Worm (Caenorhabditis elegans) whole organism, young adult: Measurements from ENCODE around the gene srg-58.

Experiments
- B0019.2 ChIP-seq: fragments of 200-800 bp; sonication (Bioruptor generic); conservative IDR thresholded peaks from 2 replicates; pipeline ENCODE4 v1.3.6; 2022; ENCODE audit warnings: missing genetic modification reagents, missing genetic modification characterization, missing compliant biosample characterization
- B0261.1 ChIP-seq: sonication (generic microtip); optimal IDR thresholded peaks from 2 replicates; lab custom pipeline; 2016; ENCODE audit warnings: mild to moderate bottlenecking, missing genetic modification characterization, moderate library complexity, missing compliant biosample characterization
- D2030.7 ChIP-seq: fragments of 200-800 bp; sonication (Bioruptor generic); IDR thresholded peaks from 2 replicates; pipeline ENCODE4 v1.3.6; 2022; ENCODE audit warnings: missing genetic modification reagents, missing genetic modification characterization, missing compliant biosample characterization
- F39B2.1 ChIP-seq: fragments of 200-800 bp; sonication (Bioruptor generic); IDR thresholded peaks from 2 replicates; pipeline ENCODE4 v1.3.6; 2022; ENCODE audit warnings: missing genetic modification reagents, missing genetic modification characterization, missing compliant biosample characterization
- K11D2.4 ChIP-seq: fragments of 200-800 bp; sonication (Bioruptor generic); IDR thresholded peaks from 2 replicates; pipeline ENCODE4 v1.3.6; 2022; ENCODE audit warnings: missing genetic modification reagents, missing genetic modification characterization, missing compliant biosample characterization
- Y53F4B.3 ChIP-seq: fragments of 200-800 bp; sonication (Bioruptor generic); IDR thresholded peaks from 2 replicates; pipeline ENCODE4 v1.3.6; 2022; ENCODE audit warnings: missing genetic modification reagents, missing genetic modification characterization, missing compliant biosample characterization
- ZK185.1 ChIP-seq: sonication (generic microtip); optimal IDR thresholded peaks from 2 replicates; lab custom pipeline; 2016; ENCODE audit warnings: mild to moderate bottlenecking, missing genetic modification characterization, missing compliant biosample characterization; ENCODE audit not compliant: poor library complexity, severe bottlenecking
- aptf-2 ChIP-seq: fragments of 200-800 bp; sonication (Bioruptor generic); conservative IDR thresholded peaks from 2 replicates; pipeline ENCODE4 v1.3.6; 2022; ENCODE audit warnings: missing genetic modification reagents, missing genetic modification characterization, missing compliant biosample characterization
- atf-7 ChIP-seq: sonication (generic microtip); optimal IDR thresholded peaks from 2 replicates; lab custom pipeline; 2017; ENCODE audit warnings: mild to moderate bottlenecking, missing genetic modification characterization, missing compliant biosample characterization
- attf-3 ChIP-seq: fragments of 200-800 bp; sonication (Bioruptor generic); conservative IDR thresholded peaks from 2 replicates; pipeline ENCODE4 v1.3.6; 2022; ENCODE audit warnings: missing genetic modification reagents, missing genetic modification characterization, missing compliant biosample characterization
- ceh-58 ChIP-seq: fragments of 200-800 bp; sonication (Bioruptor generic); IDR thresholded peaks from 2 replicates; pipeline ENCODE4 v1.3.6; 2022; ENCODE audit warnings: missing genetic modification characterization, missing compliant biosample characterization
- egrh-3 ChIP-seq: fragments of 200-800 bp; sonication (Bioruptor generic); IDR thresholded peaks from 2 replicates; pipeline ENCODE4 v1.3.6; 2022; ENCODE audit warnings: missing genetic modification reagents, missing genetic modification characterization, missing compliant biosample characterization
- fkh-3 ChIP-seq: sonication (generic microtip); optimal IDR thresholded peaks from 2 replicates; lab custom pipeline; 2016; ENCODE audit warnings: mild to moderate bottlenecking, missing genetic modification characterization, missing compliant biosample characterization
- gei-17 ChIP-seq: fragments of 200-800 bp; sonication (Bioruptor generic); optimal IDR thresholded peaks from 2 replicates; lab custom pipeline; 2018; ENCODE audit warnings: mild to moderate bottlenecking, missing genetic modification characterization, missing compliant biosample characterization
- hmg-1.2 ChIP-seq: fragments of 200-800 bp; sonication (Bioruptor generic); IDR thresholded peaks from 2 replicates; pipeline ENCODE4 v1.3.6; 2022; ENCODE audit warnings: missing genetic modification reagents, missing genetic modification characterization, missing compliant biosample characterization
- hrde-1 ChIP-seq: sonication (generic microtip); optimal IDR thresholded peaks from 2 replicates; lab custom pipeline; 2016; ENCODE audit warnings: missing genetic modification characterization, mild to moderate bottlenecking, missing compliant biosample characterization, moderate library complexity, missing genotype, missing genetic modification reagents, borderline replicate concordance
- hsf-1 ChIP-seq: fragments of 200-800 bp; sonication (Bioruptor generic); IDR thresholded peaks from 2 replicates; pipeline ENCODE4 v1.3.6; 2022; ENCODE audit warnings: missing genetic modification reagents, missing genetic modification characterization, missing compliant biosample characterization
- lin-26 ChIP-seq: fragments of 200-800 bp; sonication (Bioruptor generic); IDR thresholded peaks from 2 replicates; pipeline ENCODE4 v1.3.6; 2022; ENCODE audit warnings: missing genetic modification reagents, missing genetic modification characterization, missing compliant biosample characterization
- nhr-120 ChIP-seq: fragments of 200-800 bp; sonication (Bioruptor generic); IDR thresholded peaks from 2 replicates; pipeline ENCODE4 v1.3.6; 2022; ENCODE audit warnings: missing genetic modification characterization, missing compliant biosample characterization
- nhr-179 ChIP-seq: sonication (generic microtip); optimal IDR thresholded peaks from 2 replicates; lab custom pipeline; 2016; ENCODE audit warnings: mild to moderate bottlenecking, missing genetic modification characterization, missing compliant biosample characterization
- nhr-27 ChIP-seq: fragments of 200-800 bp; sonication (Bioruptor generic); optimal IDR thresholded peaks from 2 replicates; lab custom pipeline; 2018; ENCODE audit warnings: mild to moderate bottlenecking, missing genetic modification characterization, moderate library complexity, missing compliant biosample characterization
- pha-4 ChIP-seq: fragments of 150-350 bp; sonication (generic microtip); optimal IDR thresholded peaks from 2 replicates; lab custom pipeline; 2014; ENCODE audit warnings: missing biosample characterization, missing genetic modification reagents, missing genetic modification characterization
- rcor-1 ChIP-seq: fragments of 200-800 bp; sonication (Bioruptor generic); IDR thresholded peaks from 2 replicates; pipeline ENCODE4 v1.3.6; 2022; ENCODE audit warnings: missing genetic modification reagents, missing genetic modification characterization, missing compliant biosample characterization
- rpc-1 ChIP-seq, 2 experiments: fragments of 150-350 bp in 1 of 2; sonication (generic microtip) in 1 of 2; optimal IDR thresholded peaks; 2 replicates each; lab custom pipeline; 2014 to 2018; ENCODE audit warnings: missing biosample characterization in 1 of 2, missing genetic modification characterization in 1 of 2, missing genetic modification reagents in 1 of 2, missing genotype in 1 of 2
- sdz-38 ChIP-seq: sonication (generic microtip); optimal IDR thresholded peaks from 2 replicates; lab custom pipeline; 2016; ENCODE audit warnings: missing genotype, missing genetic modification characterization, missing compliant biosample characterization
- snpc-1.1 ChIP-seq: sonication (generic microtip); optimal IDR thresholded peaks from 2 replicates; lab custom pipeline; 2017; ENCODE audit warnings: missing genetic modification characterization, mild to moderate bottlenecking, missing compliant biosample characterization, antibody characterized with exemption, moderate library complexity, missing genotype, missing genetic modification reagents; ENCODE audit not compliant: insufficient read depth
- snpc-4 ChIP-seq, 5 experiments: fragments of 150-350 bp in 1 of 5; sonication (generic microtip) in 4 of 5; optimal IDR thresholded peaks; 2 replicates each; lab custom pipeline; 2014 to 2018; ENCODE audit warnings: missing genetic modification characterization in 5 of 5, missing biosample characterization in 3 of 5, antibody characterized with exemption in 2 of 5, mild to moderate bottlenecking in 2 of 5, missing compliant biosample characterization in 2 of 5, missing genotype in 2 of 5, moderate library complexity in 2 of 5, missing genetic modification reagents in 1 of 5
- zfh-2 ChIP-seq: fragments of 200-800 bp; sonication (Bioruptor generic); conservative IDR thresholded peaks from 2 replicates; pipeline ENCODE4 v1.3.6; 2022; ENCODE audit warnings: missing genetic modification reagents, missing genetic modification characterization, missing compliant biosample characterization
- ztf-22 ChIP-seq: fragments of 200-800 bp; sonication (Bioruptor generic); optimal IDR thresholded peaks from 2 replicates; lab custom pipeline; 2018; ENCODE audit warnings: mild to moderate bottlenecking, missing genetic modification characterization, moderate library complexity, missing compliant biosample characterization

The srg-58 gene

ce11 chrV:2759456-2759855 lies at the start of gene srg-58:
Gene srg-58, minus strand, starts transcription at chrV:2759556.
- TF ChIP-seq ztf-22: no peak
- TF ChIP-seq K11D2.4 (GFP tag; lab: Robert Waterston, UW): no peak
- no peak for TF ChIP-seq B0261.1 (tag; lab: Kevin White, UChicago)
- TF ChIP-seq, all 124 proteins: peak for 0

- TF ChIP-seq D2030.7 (GFP tag; lab: Robert Waterston, UW) (no peak), gei-17 (GFP tag; lab: Kevin White, UChicago) (no peak), hsf-1 (GFP tag; lab: Robert Waterston, UW) (no peak), nhr-120 (GFP tag; lab: Robert Waterston, UW) (no peak), snpc-4 (GFP tag; optimal IDR thresholded peaks at IDR 0.05; lab: Kevin White, UChicago) (no peak), snpc-4 (tag; optimal IDR thresholded peaks at IDR 0.05; lab: Kevin White, UChicago) (no peak), hmg-1.2 (GFP tag; lab: Robert Waterston, UW) (no peak), F39B2.1 (GFP tag; lab: Robert Waterston, UW) (no peak)
- TF ChIP-seq, all 124 proteins: peak for 0
Observed at ce11 chrV:2807760-2808159, 48.4 kb upstream of the srg-58 start, which contains the start of gene ketn-1. Gene ketn-1, minus strand, starts transcription at chrV:2807860.

- no peak for TF ChIP-seq atf-7 (tag; lab: Kevin White, UChicago)
- peak; percentile 57 for TF ChIP-seq zfh-2 (GFP tag; lab: Robert Waterston, UW)
- TF ChIP-seq, all 124 proteins: peak for 1
Observed at ce11 chrV:2803258-2803657, 43.9 kb upstream of the srg-58 start.

- TF ChIP-seq hrde-1 (tag; lab: Kevin White, UChicago): no peak
- no peak for TF ChIP-seq rcor-1 (GFP tag; lab: Robert Waterston, UW)
- TF ChIP-seq fkh-3: no peak
- no peak for TF ChIP-seq attf-3 (GFP tag; lab: Robert Waterston, UW)
- no peak for TF ChIP-seq nhr-27 (tag; lab: Kevin White, UChicago)
- TF ChIP-seq snpc-1.1 (tag; lab: Kevin White, UChicago): no peak
- no peak for TF ChIP-seq Y53F4B.3 (GFP tag; lab: Robert Waterston, UW)
- TF ChIP-seq nhr-179 (tag; lab: Kevin White, UChicago): no peak
- no peak for TF ChIP-seq B0019.2 (GFP tag; lab: Robert Waterston, UW)
- no peak for TF ChIP-seq K11D2.4 (GFP tag; lab: Robert Waterston, UW)
- TF ChIP-seq ZK185.1 (tag; lab: Kevin White, UChicago): no peak
- TF ChIP-seq sdz-38 (tag; lab: Kevin White, UChicago): no peak
- TF ChIP-seq pha-4: no peak
Observed at ce11 chrV:2801955-2802354, 42.6 kb upstream of the srg-58 start.

ce11 chrV:2800676-2801075 lies 41.3 kb upstream of the srg-58 start:
- TF ChIP-seq zfh-2 (GFP tag; lab: Robert Waterston, UW) (peak; percentile 65; the same call in 1 of the 2 replicates), aptf-2 (GFP tag; lab: Robert Waterston, UW) (no peak), egrh-3 (GFP tag; lab: Robert Waterston, UW) (peak; percentile 11; the same call in 1 of the 2 replicates)

ce11 chrV:2799172-2799869 lies 40.0 kb upstream of the srg-58 start:
- TF ChIP-seq rpc-1 (optimal IDR thresholded peaks at IDR 0.05; lab: Kevin White, UChicago): peak; percentile 31
- TF ChIP-seq rpc-1 (tag; optimal IDR thresholded peaks at IDR 0.05; lab: Kevin White, UChicago): no peak
- TF ChIP-seq hsf-1 (GFP tag; lab: Robert Waterston, UW): peak; percentile 93
- TF ChIP-seq zfh-2 (GFP tag; lab: Robert Waterston, UW): peak; percentile 60; the same call in 1 of the 2 replicates
- TF ChIP-seq snpc-4 (GFP tag; optimal IDR thresholded peaks at IDR 0.05; lab: Kevin White, UChicago): no peak
- TF ChIP-seq snpc-4 (tag; optimal IDR thresholded peaks at IDR 0.05; lab: Kevin White, UChicago): no peak
- TF ChIP-seq ceh-58 (GFP tag; lab: Robert Waterston, UW): no peak
- TF ChIP-seq lin-26 (GFP tag; lab: Robert Waterston, UW): 0 out of 2 replicates have a peak, but pooled peaks have one; percentile 24
- TF ChIP-seq, all 124 proteins: peak for 4
